Fruit fly (Drosophila melanogaster) whole organism, embryonic: Measurements from ENCODE around the gene CG14174.

Experiments used
- ATbp ChIP-seq: fragments of 200-800 bp; sonication (Bioruptor generic); optimal IDR thresholded peaks from 2 replicates; lab custom pipeline; 2017; ENCODE audit warnings: missing biosample characterization, mild to moderate bottlenecking, missing genetic modification characterization, missing genetic modification reagents
- CG17912 ChIP-seq: fragments of 200-800 bp; sonication (Bioruptor generic); optimal IDR thresholded peaks from 2 replicates; lab custom pipeline; 2018; ENCODE audit warnings: missing biosample characterization, mild to moderate bottlenecking, missing genetic modification characterization
- Scr ChIP-seq: fragments of 200-800 bp; sonication (Bioruptor generic); IDR thresholded peaks from 2 replicates; pipeline ENCODE4 v1.3.6; 2022; ENCODE audit warnings: missing biosample characterization, missing genetic modification characterization; ENCODE audit not compliant: partially characterized antibody
- ssp ChIP-seq: fragments of 200-800 bp; sonication (Bioruptor generic); IDR thresholded peaks from 2 replicates; pipeline ENCODE4 v1.3.6; 2022; ENCODE audit warnings: missing biosample characterization, missing genetic modification characterization

- TF ChIP-seq ATbp (GFP tag; lab: Kevin White, UChicago), result no peak
- no peak for TF ChIP-seq CG17912 (GFP tag; lab: Kevin White, UChicago)
- no peak for TF ChIP-seq Scr
- no peak for TF ChIP-seq ssp (GFP tag; lab: Robert Waterston, UW)
Measured at dm6 chr3L:9695242-9695641, 23.9 kb upstream of the CG14174 start.
